Worm (Caenorhabditis elegans): ENCODE results near the gene T05D4.2.

T05D4.2 gene

ce11 chrIII:13524021-13524420, 38.9 kb downstream of the T05D4.2 start, which contains the start of gene pod-1:
TSS of gene pod-1 (minus strand) at chrIII:13524121.
- TF ChIP-seq ceh-82 (tag; optimal IDR thresholded peaks at IDR 0.05) (no peak), dmd-4 (tag; optimal IDR thresholded peaks at IDR 0.05) (no peak), sem-4 (tag; optimal IDR thresholded peaks at IDR 0.05) (no peak), ztf-4 (tag; optimal IDR thresholded peaks at IDR 0.05) (no peak), nhr-25 (tag; optimal IDR thresholded peaks at IDR 0.05) (no peak), ceh-16 (tag; optimal IDR thresholded peaks at IDR 0.05) (no peak), nhr-12 (tag; optimal IDR thresholded peaks at IDR 0.05) (no peak), unc-62 (GFP tag; optimal IDR thresholded peaks at IDR 0.05) (no peak), nhr-10 (tag; optimal IDR thresholded peaks at IDR 0.05) (no peak), fos-1 (tag; optimal IDR thresholded peaks at IDR 0.05) (no peak), unc-55 (GFP tag; optimal IDR thresholded peaks at IDR 0.05) (no peak)

- TF ChIP-seq peb-1 (tag; optimal IDR thresholded peaks at IDR 0.05) (no peak), ztf-1 (GFP tag; conservative IDR thresholded peaks at IDR 0.05) (no peak), nhr-129 (tag; optimal IDR thresholded peaks at IDR 0.05) (no peak)
Observed at ce11 chrIII:13518437-13518836, 44.4 kb downstream of the T05D4.2 start.

DNA sequence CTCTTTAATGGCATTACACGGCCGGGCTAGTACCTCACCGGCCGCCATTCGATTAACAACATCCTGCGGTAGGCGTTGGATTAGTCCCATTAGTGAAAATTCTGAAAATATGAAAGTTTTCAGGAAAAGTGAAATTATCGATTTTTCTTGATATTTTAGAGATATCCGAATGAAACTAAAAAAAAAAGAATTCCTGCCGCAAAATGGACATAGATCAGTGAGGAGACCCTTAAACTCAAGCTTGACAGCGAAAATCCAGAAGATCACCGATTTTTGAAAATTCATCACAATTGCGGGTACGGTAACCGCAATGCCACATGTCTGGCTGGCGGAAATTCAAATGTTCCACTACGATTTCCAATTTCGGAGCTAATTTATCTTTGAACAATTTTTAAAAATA, 48.4 kb downstream of the T05D4.2 start, which contains the start of gene mlh-1:
TSS of gene mlh-1 (minus strand) at position 101 of the 400 bp plus-strand sequence.
- TF ChIP-seq fos-1 (tag; optimal IDR thresholded peaks at IDR 0.05) (no peak), alr-1 (tag; optimal IDR thresholded peaks at IDR 0.05) (no peak), nhr-10 (tag; optimal IDR thresholded peaks at IDR 0.05) (no peak), skn-1 (tag; optimal IDR thresholded peaks at IDR 0.05) (no peak), nhr-25 (tag; optimal IDR thresholded peaks at IDR 0.05) (no peak), lin-11 (tag; optimal IDR thresholded peaks at IDR 0.05) (no peak), sma-3 (GFP tag; optimal IDR thresholded peaks at IDR 0.05) (no peak), mab-5 (tag; optimal IDR thresholded peaks at IDR 0.05) (no peak), nhr-77 (tag; optimal IDR thresholded peaks at IDR 0.05) (no peak), snpc-4 (tag; optimal IDR thresholded peaks at IDR 0.05) (no peak), ztf-1 (GFP tag; conservative IDR thresholded peaks at IDR 0.05) (no peak), lin-39 (tag; optimal IDR thresholded peaks at IDR 0.05) (no peak), nhr-23 (tag; optimal IDR thresholded peaks at IDR 0.05) (no peak), lin-13 (GFP tag; optimal IDR thresholded peaks at IDR 0.05) (no peak), ama-1 (optimal IDR thresholded peaks at IDR 0.05) (no peak)
